Fruit fly (Drosophila melanogaster) whole organism, prepupa: Measurements from ENCODE around the gene CG33284.

Experiments used
- CG11762 ChIP-seq: fragments of 200-800 bp; sonication (Bioruptor generic); optimal IDR thresholded peaks from 3 replicates; lab custom pipeline; 2016; ENCODE audit warnings: missing biosample characterization, missing genetic modification characterization; ENCODE audit not compliant: insufficient read depth
- CG11902 ChIP-seq: fragments of 200-800 bp; sonication (Bioruptor generic); optimal IDR thresholded peaks from 3 replicates; lab custom pipeline; 2016; ENCODE audit warnings: missing biosample characterization, missing genetic modification characterization
- CG15336 ChIP-seq: fragments of 200-800 bp; sonication (Bioruptor generic); IDR thresholded peaks from 2 replicates; pipeline ENCODE4 v1.3.6; 2022; ENCODE audit warnings: missing biosample characterization, missing genetic modification characterization
- CG1621 ChIP-seq: fragments of 200-800 bp; sonication (Bioruptor generic); optimal IDR thresholded peaks from 3 replicates; lab custom pipeline; 2018; ENCODE audit warnings: missing biosample characterization, mild to moderate bottlenecking, missing genetic modification characterization
- CG16779 ChIP-seq: fragments of 200-800 bp; sonication (Bioruptor generic); optimal IDR thresholded peaks from 3 replicates; lab custom pipeline; 2017; ENCODE audit warnings: missing biosample characterization, mild to moderate bottlenecking, missing genetic modification characterization
- CG3032 ChIP-seq: fragments of 200-800 bp; optimal IDR thresholded peaks from 2 replicates; lab custom pipeline; 2019; ENCODE audit warnings: missing biosample characterization, mild to moderate bottlenecking, missing genetic modification characterization, moderate library complexity
- CG31627 ChIP-seq: fragments of 200-800 bp; sonication (Bioruptor generic); optimal IDR thresholded peaks from 3 replicates; lab custom pipeline; 2016; ENCODE audit warnings: missing biosample characterization, missing genetic modification characterization
- CG32006 ChIP-seq: fragments of 200-800 bp; sonication (Bioruptor generic); optimal IDR thresholded peaks from 3 replicates; lab custom pipeline; 2017; ENCODE audit warnings: missing biosample characterization, mild to moderate bottlenecking, missing genetic modification characterization
- CG34406 ChIP-seq: fragments of 200-800 bp; sonication (Bioruptor generic); optimal IDR thresholded peaks from 3 replicates; lab custom pipeline; 2016; ENCODE audit warnings: missing biosample characterization, missing genetic modification characterization
- CG3919 ChIP-seq: fragments of 200-800 bp; sonication (Bioruptor generic); optimal IDR thresholded peaks from 3 replicates; lab custom pipeline; 2016; ENCODE audit warnings: missing biosample characterization, missing genetic modification characterization
- CG4318 ChIP-seq: fragments of 200-800 bp; sonication (Bioruptor generic); optimal IDR thresholded peaks from 3 replicates; lab custom pipeline; 2017; ENCODE audit warnings: missing biosample characterization, mild to moderate bottlenecking, missing genetic modification characterization
- CG6163 ChIP-seq: fragments of 200-800 bp; sonication (Bioruptor generic); IDR thresholded peaks from 3 replicates; pipeline ENCODE4 v1.3.6; 2022; ENCODE audit warnings: missing biosample characterization, missing genetic modification characterization
- CG6276 ChIP-seq: fragments of 200-800 bp; sonication (Bioruptor generic); optimal IDR thresholded peaks from 2 replicates; lab custom pipeline; 2017; ENCODE audit warnings: missing biosample characterization, mild to moderate bottlenecking, missing genetic modification characterization
- CG6792 ChIP-seq: fragments of 200-800 bp; sonication (Bioruptor generic); optimal IDR thresholded peaks from 3 replicates; lab custom pipeline; 2016; ENCODE audit warnings: missing biosample characterization, missing genetic modification characterization
- CG6808 ChIP-seq: fragments of 200-800 bp; sonication (Bioruptor generic); optimal IDR thresholded peaks from 3 replicates; lab custom pipeline; 2017; ENCODE audit warnings: missing biosample characterization, missing genetic modification characterization, mild to moderate bottlenecking, moderate library complexity, missing genetic modification reagents
- CG6854 ChIP-seq: fragments of 200-800 bp; sonication (Bioruptor generic); optimal IDR thresholded peaks from 2 replicates; lab custom pipeline; 2017; ENCODE audit warnings: missing biosample characterization, mild to moderate bottlenecking, missing genetic modification characterization
- CG8119 ChIP-seq: fragments of 200-800 bp; sonication (Bioruptor generic); IDR thresholded peaks from 3 replicates; pipeline ENCODE4 v1.3.6; 2022; ENCODE audit warnings: missing biosample characterization, missing genetic modification characterization
- CG8319 ChIP-seq: fragments of 200-800 bp; sonication (Bioruptor generic); optimal IDR thresholded peaks from 3 replicates; lab custom pipeline; 2016; ENCODE audit warnings: missing biosample characterization, missing genetic modification characterization
- CG8632 ChIP-seq: fragments of 200-800 bp; sonication (Bioruptor generic); optimal IDR thresholded peaks from 3 replicates; lab custom pipeline; 2016; ENCODE audit warnings: missing biosample characterization, missing genetic modification characterization
- CG9139 ChIP-seq: fragments of 200-800 bp; sonication (Bioruptor generic); optimal IDR thresholded peaks from 3 replicates; lab custom pipeline; 2017; ENCODE audit warnings: missing biosample characterization, mild to moderate bottlenecking, missing genetic modification characterization
- Eip75B ChIP-seq: fragments of 200-800 bp; sonication (Bioruptor generic); optimal IDR thresholded peaks from 3 replicates; lab custom pipeline; 2016; ENCODE audit warnings: missing biosample characterization, missing genetic modification characterization
- Eip78C ChIP-seq: fragments of 200-800 bp; sonication (Bioruptor generic); peaks from one replicate; lab custom pipeline; 2016; ENCODE audit warnings: missing biosample characterization, missing genetic modification characterization
- Eip93F ChIP-seq: fragments of 200-800 bp; sonication (Bioruptor generic); optimal IDR thresholded peaks from 2 replicates; lab custom pipeline; 2016; ENCODE audit warnings: missing biosample characterization, mild to moderate bottlenecking, missing genetic modification characterization
- Ets21C ChIP-seq: fragments of 200-800 bp; sonication (Bioruptor generic); optimal IDR thresholded peaks from 3 replicates; lab custom pipeline; 2016; ENCODE audit warnings: missing biosample characterization, missing genetic modification characterization
- Ets96B ChIP-seq: fragments of 200-800 bp; optimal IDR thresholded peaks from 2 replicates; lab custom pipeline; 2019; ENCODE audit warnings: missing biosample characterization, mild to moderate bottlenecking, missing genetic modification characterization, moderate library complexity
- Hr4 ChIP-seq: fragments of 200-800 bp; sonication (Bioruptor generic); optimal IDR thresholded peaks from 3 replicates; lab custom pipeline; 2016; ENCODE audit warnings: missing biosample characterization, missing genetic modification characterization
- Lpt ChIP-seq: fragments of 200-800 bp; sonication (Bioruptor generic); optimal IDR thresholded peaks from 3 replicates; lab custom pipeline; 2016; ENCODE audit warnings: missing biosample characterization, missing genetic modification characterization
- Met ChIP-seq: fragments of 200-800 bp; sonication (Bioruptor generic); optimal IDR thresholded peaks from 3 replicates; lab custom pipeline; 2016; ENCODE audit warnings: missing biosample characterization, missing genetic modification characterization
- OdsH ChIP-seq: fragments of 200-800 bp; sonication (Bioruptor generic); optimal IDR thresholded peaks from 3 replicates; lab custom pipeline; 2016; ENCODE audit warnings: missing biosample characterization, missing genetic modification characterization
- Smox ChIP-seq: fragments of 200-800 bp; sonication (Bioruptor generic); optimal IDR thresholded peaks from 3 replicates; lab custom pipeline; 2016; ENCODE audit warnings: missing biosample characterization, missing genetic modification characterization
- Sox14 ChIP-seq: fragments of 200-800 bp; sonication (Bioruptor generic); optimal IDR thresholded peaks from 3 replicates; lab custom pipeline; 2016; ENCODE audit warnings: missing biosample characterization, missing genetic modification characterization
- Sox15 ChIP-seq: fragments of 200-800 bp; sonication (Bioruptor generic); optimal IDR thresholded peaks from 3 replicates; lab custom pipeline; 2016; ENCODE audit warnings: missing biosample characterization, missing genetic modification characterization
- acj6 ChIP-seq: fragments of 200-800 bp; sonication (Bioruptor generic); optimal IDR thresholded peaks from 3 replicates; lab custom pipeline; 2016; ENCODE audit warnings: missing biosample characterization, missing genetic modification characterization
- dac ChIP-seq: fragments of 200-800 bp; sonication (Bioruptor generic); optimal IDR thresholded peaks from 2 replicates; lab custom pipeline; 2017; ENCODE audit warnings: missing biosample characterization, mild to moderate bottlenecking, missing genetic modification characterization
- dsx ChIP-seq: fragments of 200-800 bp; optimal IDR thresholded peaks from 3 replicates; lab custom pipeline; 2019; ENCODE audit warnings: missing biosample characterization, mild to moderate bottlenecking, missing genetic modification characterization, moderate library complexity; ENCODE audit not compliant: poor library complexity, severe bottlenecking
- eg ChIP-seq: fragments of 200-800 bp; sonication (Bioruptor generic); IDR thresholded peaks from 3 replicates; pipeline ENCODE4 v1.3.6; 2022; ENCODE audit warnings: missing biosample characterization, missing genetic modification characterization
- fd59A ChIP-seq: fragments of 200-800 bp; sonication (Bioruptor generic); optimal IDR thresholded peaks from 2 replicates; lab custom pipeline; 2017; ENCODE audit warnings: missing biosample characterization, mild to moderate bottlenecking, missing genetic modification characterization, missing genetic modification reagents
- fd85E ChIP-seq: fragments of 200-800 bp; sonication (Bioruptor generic); optimal IDR thresholded peaks from 3 replicates; lab custom pipeline; 2016; ENCODE audit warnings: missing biosample characterization, missing genetic modification characterization
- fkh ChIP-seq: fragments of 200-800 bp; sonication (Bioruptor generic); optimal IDR thresholded peaks from 3 replicates; lab custom pipeline; 2017; ENCODE audit warnings: missing biosample characterization, mild to moderate bottlenecking, missing genetic modification characterization, moderate library complexity
- lz ChIP-seq: fragments of 200-800 bp; sonication (Bioruptor generic); optimal IDR thresholded peaks from 3 replicates; lab custom pipeline; 2016; ENCODE audit warnings: missing biosample characterization, missing genetic modification characterization
- net ChIP-seq: fragments of 200-800 bp; sonication (Bioruptor generic); optimal IDR thresholded peaks from 3 replicates; lab custom pipeline; 2016; ENCODE audit warnings: missing biosample characterization, missing genetic modification characterization
- salr ChIP-seq, 2 experiments: fragments of 200-800 bp; sonication (Bioruptor generic); optimal IDR thresholded peaks; 3 replicates each; lab custom pipeline; 2016 to 2018; ENCODE audit warnings: missing biosample characterization in 2 of 2, missing genetic modification characterization in 2 of 2, mild to moderate bottlenecking in 1 of 2
- ss ChIP-seq, 2 experiments: fragments of 200-800 bp; sonication (Bioruptor generic); optimal IDR thresholded peaks; 2 replicates in 1 of 2; 3 replicates in 1 of 2; lab custom pipeline; 2017 to 2018; ENCODE audit warnings: mild to moderate bottlenecking in 2 of 2, missing biosample characterization in 2 of 2, missing genetic modification characterization in 2 of 2, moderate library complexity in 1 of 2
- svp ChIP-seq: fragments of 200-800 bp; sonication (Bioruptor generic); peaks from one replicate; lab custom pipeline; 2016; ENCODE audit warnings: missing biosample characterization, missing genetic modification characterization
- topi ChIP-seq: fragments of 200-800 bp; sonication (Bioruptor generic); optimal IDR thresholded peaks from 3 replicates; lab custom pipeline; 2016; ENCODE audit warnings: missing biosample characterization, missing genetic modification characterization
- vri ChIP-seq: fragments of 200-800 bp; sonication (Bioruptor generic); optimal IDR thresholded peaks from 3 replicates; lab custom pipeline; 2016; ENCODE audit warnings: missing biosample characterization, mild to moderate bottlenecking, missing genetic modification characterization

Gene CG33284

DNA sequence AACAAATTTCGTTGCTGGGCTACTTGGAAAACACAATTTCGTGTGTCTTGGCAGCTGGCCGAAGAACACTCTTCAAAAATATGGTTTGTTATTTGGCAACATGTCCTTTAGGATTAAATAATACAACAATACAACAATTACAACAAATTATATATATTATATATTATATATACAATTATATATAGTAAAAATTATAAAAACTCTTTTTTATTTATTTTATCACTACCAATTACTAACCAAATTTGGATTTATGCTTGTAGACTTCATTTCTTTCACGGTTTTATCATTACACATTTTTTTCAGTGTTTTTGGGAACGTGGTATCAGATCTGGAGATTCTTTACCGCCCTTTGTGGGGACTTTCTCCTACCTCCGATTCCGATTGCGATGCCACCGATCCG lies 15.1 kb upstream of the CG33284 start (continued):
- TF ChIP-seq CG15336 (GFP tag; lab: Robert Waterston, UW) (no peak), Lpt (GFP tag; lab: Kevin White, UChicago) (no peak), CG11902 (GFP tag; lab: Kevin White, UChicago) (peak; percentile 3), CG3032 (tag; lab: Kevin White, UChicago) (peak; percentile 14), Eip93F (no peak), Ets96B (tag; lab: Kevin White, UChicago) (peak; percentile 19), CG6163 (GFP tag; lab: Robert Waterston, UW) (no peak)

DNA sequence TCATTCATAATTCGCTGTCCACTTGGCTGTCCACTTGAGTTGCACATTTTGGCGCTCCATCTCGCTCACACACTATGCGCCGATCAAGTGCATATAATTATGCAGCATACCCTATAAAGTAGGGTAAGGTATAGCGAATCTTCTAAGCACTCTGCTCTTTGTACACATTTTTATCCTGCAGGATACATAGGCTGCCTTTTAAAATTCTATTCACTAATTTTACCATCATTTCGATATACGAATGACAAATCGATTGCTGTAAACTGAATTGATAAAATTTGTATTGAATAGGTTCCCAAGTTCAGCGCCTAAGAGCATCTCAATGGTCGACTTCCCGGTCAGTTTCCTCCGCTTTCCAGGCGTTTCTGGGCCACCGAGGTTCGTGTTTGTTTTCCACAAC lies 10.5 kb upstream of the CG33284 start:
- TF ChIP-seq CG8632 (GFP tag; lab: Kevin White, UChicago) (no peak), Sox15 (GFP tag; lab: Kevin White, UChicago) (no peak), topi (GFP tag; lab: Kevin White, UChicago) (no peak), CG15336 (GFP tag; lab: Robert Waterston, UW) (0 out of 2 replicates have a peak, but pooled peaks have one; percentile 26), lz (GFP tag; lab: Kevin White, UChicago) (no peak), fkh (GFP tag; lab: Kevin White, UChicago) (no peak), CG11902 (GFP tag; lab: Kevin White, UChicago) (no peak), CG32006 (GFP tag; lab: Kevin White, UChicago) (peak; percentile 53), CG9139 (GFP tag; lab: Kevin White, UChicago) (no peak), CG6792 (GFP tag; lab: Kevin White, UChicago) (no peak), Smox (GFP tag; lab: Kevin White, UChicago) (no peak), dac (peak; percentile 2), CG8319 (GFP tag; lab: Kevin White, UChicago) (no peak), vri (GFP tag; lab: Kevin White, UChicago) (no peak), Hr4 (GFP tag; lab: Kevin White, UChicago) (peak; percentile 36), Ets96B (tag; lab: Kevin White, UChicago) (no peak), CG6276 (GFP tag; lab: Kevin White, UChicago) (no peak), CG8119 (GFP tag; lab: Robert Waterston, UW) (peak; percentile 49; the same call in 1 of the 3 replicates), CG1621 (no peak), CG6854 (GFP tag; lab: Kevin White, UChicago) (no peak), Eip78C (GFP tag; lab: Kevin White, UChicago) (peak; percentile 76), dsx (GFP tag; lab: Kevin White, UChicago) (no peak), OdsH (GFP tag; lab: Kevin White, UChicago) (peak; percentile 5), CG4318 (GFP tag; lab: Kevin White, UChicago) (no peak)

DNA sequence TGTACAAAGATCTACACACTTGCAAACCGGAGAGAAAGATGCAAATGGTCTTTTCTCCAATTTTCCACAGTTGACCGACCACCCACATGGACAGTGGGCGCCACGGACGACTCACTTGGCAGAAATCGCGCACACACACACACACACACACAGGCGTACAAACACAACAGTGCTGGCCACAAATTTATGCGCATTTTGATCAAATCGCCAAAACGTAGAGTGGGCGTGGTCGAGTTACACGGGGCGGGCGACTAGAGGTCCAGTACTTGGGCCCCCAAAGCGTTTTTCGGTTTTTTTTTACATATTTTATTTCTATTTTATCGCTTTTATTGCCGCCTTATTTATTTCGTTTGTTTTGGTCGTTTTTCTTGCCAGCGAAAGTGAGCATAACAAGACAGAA lies 5.0 kb upstream of the CG33284 start:
- TF ChIP-seq CG6163 (GFP tag; lab: Robert Waterston, UW) (no peak), fd59A (GFP tag; lab: Kevin White, UChicago) (no peak), Eip75B (GFP tag; lab: Kevin White, UChicago) (no peak), Ets21C (GFP tag; lab: Kevin White, UChicago) (no peak), CG34406 (GFP tag; lab: Kevin White, UChicago) (no peak), CG11902 (GFP tag; lab: Kevin White, UChicago) (no peak), CG15336 (GFP tag; lab: Robert Waterston, UW) (peak; percentile 54; the same call in 1 of the 2 replicates), Met (GFP tag; lab: Kevin White, UChicago) (no peak), dac (peak; percentile 44), eg (GFP tag; lab: Robert Waterston, UW) (0 out of 3 replicates have a peak, but pooled peaks have one; percentile 25), net (no peak), Sox14 (GFP tag; lab: Kevin White, UChicago) (no peak), CG3919 (no peak), CG8119 (GFP tag; lab: Robert Waterston, UW) (peak; percentile 42; the same call in 1 of the 3 replicates), salr (GFP tag; optimal IDR thresholded peaks at IDR 0.05; lab: Kevin White, UChicago) (no peak), CG31627 (no peak), acj6 (GFP tag; lab: Kevin White, UChicago) (no peak), CG6808 (no peak), CG16779 (tag; lab: Kevin White, UChicago) (no peak), CG32006 (GFP tag; lab: Kevin White, UChicago) (peak; percentile 36), CG11762 (no peak), ss (GFP tag; optimal IDR thresholded peaks at IDR 0.05; lab: Kevin White, UChicago) (no peak), CG1621 (no peak), svp (GFP tag; lab: Kevin White, UChicago) (no peak), Hr4 (GFP tag; lab: Kevin White, UChicago) (peak; percentile 26), CG9139 (GFP tag; lab: Kevin White, UChicago) (no peak), CG8632 (GFP tag; lab: Kevin White, UChicago) (no peak), CG6276 (GFP tag; lab: Kevin White, UChicago) (peak; percentile 45), fd85E (GFP tag; lab: Kevin White, UChicago) (no peak)
